Fruit fly (Drosophila melanogaster) whole organism, embryonic: Measurements from ENCODE around the gene CG32371.

Experiments
- CG10654 ChIP-seq: fragments of 200-800 bp; sonication (Bioruptor generic); optimal IDR thresholded peaks from 2 replicates; lab custom pipeline; 2016; ENCODE audit warnings: missing biosample characterization, missing genetic modification characterization
- CG11560 ChIP-seq: fragments of 200-800 bp; sonication (Bioruptor generic); IDR thresholded peaks from 3 replicates; pipeline ENCODE4 v1.3.6; 2022; ENCODE audit warnings: missing biosample characterization, missing genetic modification characterization
- CG1233 ChIP-seq: fragments of 200-800 bp; sonication (Bioruptor generic); optimal IDR thresholded peaks from 4 replicates; lab custom pipeline; 2018; ENCODE audit warnings: missing biosample characterization, mild to moderate bottlenecking, missing genetic modification characterization
- CG13775 ChIP-seq: fragments of 200-800 bp; sonication (Bioruptor generic); optimal IDR thresholded peaks from 3 replicates; lab custom pipeline; 2017; ENCODE audit warnings: missing biosample characterization, mild to moderate bottlenecking, missing genetic modification characterization
- CG13894 ChIP-seq: fragments of 200-800 bp; sonication (Bioruptor generic); optimal IDR thresholded peaks from 3 replicates; lab custom pipeline; 2018; ENCODE audit warnings: missing biosample characterization, mild to moderate bottlenecking, missing genetic modification characterization, moderate library complexity
- CG15514 ChIP-seq: fragments of 200-800 bp; sonication (Bioruptor generic); optimal IDR thresholded peaks from 3 replicates; lab custom pipeline; 2017; ENCODE audit warnings: missing biosample characterization, missing genetic modification characterization, mild to moderate bottlenecking, moderate library complexity, missing genetic modification reagents
- CG17568 ChIP-seq: fragments of 200-800 bp; sonication (Bioruptor generic); optimal IDR thresholded peaks from 2 replicates; lab custom pipeline; 2018; ENCODE audit warnings: missing biosample characterization, mild to moderate bottlenecking, missing genetic modification characterization, moderate library complexity
- CG1832 ChIP-seq: fragments of 200-800 bp; sonication (Bioruptor generic); optimal IDR thresholded peaks from 2 replicates; lab custom pipeline; 2017; ENCODE audit warnings: missing biosample characterization, mild to moderate bottlenecking, missing genetic modification characterization, inconsistent platforms
- CG18619 ChIP-seq: fragments of 200-800 bp; sonication (Bioruptor generic); optimal IDR thresholded peaks from 3 replicates; lab custom pipeline; 2017; ENCODE audit warnings: missing biosample characterization, mild to moderate bottlenecking, missing genetic modification characterization
- CG2875 ChIP-seq: fragments of 200-800 bp; sonication (Bioruptor generic); optimal IDR thresholded peaks from 2 replicates; lab custom pipeline; 2017; ENCODE audit warnings: missing biosample characterization, mild to moderate bottlenecking, missing genetic modification characterization, missing genetic modification reagents
- CG31388 ChIP-seq: fragments of 200-800 bp; sonication (Bioruptor generic); optimal IDR thresholded peaks from 2 replicates; lab custom pipeline; 2016; ENCODE audit warnings: missing biosample characterization, missing genetic modification characterization
- CG7987 ChIP-seq: fragments of 200-800 bp; sonication (Bioruptor generic); optimal IDR thresholded peaks from 2 replicates; lab custom pipeline; 2018; ENCODE audit warnings: missing biosample characterization, mild to moderate bottlenecking, missing genetic modification characterization, moderate library complexity
- CG8290 ChIP-seq, 3 experiments: fragments of 200-800 bp; sonication (Bioruptor generic); optimal IDR thresholded peaks; 2 replicates each; lab custom pipeline; 2016 to 2019; ENCODE audit warnings: missing biosample characterization in 3 of 3, missing genetic modification characterization in 3 of 3, mild to moderate bottlenecking in 2 of 3, moderate library complexity in 1 of 3
- CG8359 ChIP-seq: fragments of 200-800 bp; sonication (Bioruptor generic); optimal IDR thresholded peaks from 2 replicates; lab custom pipeline; 2017; ENCODE audit warnings: missing biosample characterization, mild to moderate bottlenecking, missing genetic modification characterization, borderline replicate concordance
- CHES-1-like ChIP-seq: fragments of 200-800 bp; sonication (Bioruptor generic); optimal IDR thresholded peaks from 2 replicates; lab custom pipeline; 2016; ENCODE audit warnings: missing biosample characterization, missing genetic modification characterization
- ERR ChIP-seq: fragments of 200-800 bp; sonication (Bioruptor generic); optimal IDR thresholded peaks from 2 replicates; lab custom pipeline; 2016; ENCODE audit warnings: missing biosample characterization, missing genetic modification characterization
- GATAe ChIP-seq: fragments of 200-800 bp; sonication (Bioruptor generic); conservative IDR thresholded peaks from 2 replicates; pipeline ENCODE4 v1.3.6; 2022; ENCODE audit warnings: missing biosample characterization, missing genetic modification characterization
- NC2α ChIP-seq: fragments of 200-800 bp; sonication (Bioruptor generic); optimal IDR thresholded peaks from 2 replicates; lab custom pipeline; 2016; ENCODE audit warnings: missing biosample characterization, missing genetic modification characterization
- NC2β ChIP-seq: fragments of 200-800 bp; sonication (Bioruptor generic); optimal IDR thresholded peaks from 2 replicates; lab custom pipeline; 2016; ENCODE audit warnings: missing biosample characterization, missing genetic modification characterization
- Sin3A ChIP-seq: fragments of >200 bp; optimal IDR thresholded peaks from 2 replicates; lab custom pipeline; 2018
- TFAM ChIP-seq: fragments of 200-800 bp; sonication (Bioruptor generic); optimal IDR thresholded peaks from 2 replicates; lab custom pipeline; 2017; ENCODE audit warnings: missing biosample characterization, missing genetic modification characterization, inconsistent platforms
- YL-1 ChIP-seq: fragments of 200-800 bp; sonication (Bioruptor generic); optimal IDR thresholded peaks from 3 replicates; lab custom pipeline; 2017; ENCODE audit warnings: missing biosample characterization, mild to moderate bottlenecking, missing genetic modification characterization
- bab2 ChIP-seq: fragments of 200-800 bp; sonication (Bioruptor generic); optimal IDR thresholded peaks from 2 replicates; lab custom pipeline; 2016; ENCODE audit warnings: missing biosample characterization, missing genetic modification characterization
- br ChIP-seq: fragments of >200 bp; optimal IDR thresholded peaks from 2 replicates; lab custom pipeline; 2017
- chinmo ChIP-seq: fragments of 200-800 bp; sonication (Bioruptor generic); IDR thresholded peaks from 4 replicates; pipeline ENCODE4 v1.3.6; 2022; ENCODE audit warnings: missing biosample characterization, missing genetic modification characterization; ENCODE audit not compliant: partially characterized antibody
- dmrt99B ChIP-seq: fragments of 200-800 bp; sonication (Bioruptor generic); optimal IDR thresholded peaks from 2 replicates; lab custom pipeline; 2018; ENCODE audit warnings: missing biosample characterization, mild to moderate bottlenecking, missing genetic modification characterization, moderate library complexity
- fru ChIP-seq: fragments of >200 bp; optimal IDR thresholded peaks from 2 replicates; lab custom pipeline; 2017
- gcm2 ChIP-seq: fragments of 200-800 bp; sonication (Bioruptor generic); optimal IDR thresholded peaks from 2 replicates; lab custom pipeline; 2016; ENCODE audit warnings: missing biosample characterization, missing genetic modification characterization
- gro ChIP-seq: fragments of 200-800 bp; sonication (Bioruptor generic); optimal IDR thresholded peaks from 2 replicates; lab custom pipeline; 2016; ENCODE audit warnings: missing biosample characterization, missing genetic modification characterization
- mam ChIP-seq: fragments of 200-800 bp; sonication (Bioruptor generic); optimal IDR thresholded peaks from 3 replicates; lab custom pipeline; 2016; ENCODE audit warnings: missing biosample characterization, missing genetic modification characterization
- nau ChIP-seq: fragments of 200-800 bp; sonication (Bioruptor generic); optimal IDR thresholded peaks from 3 replicates; lab custom pipeline; 2017; ENCODE audit warnings: missing biosample characterization, mild to moderate bottlenecking, missing genetic modification characterization, missing genetic modification reagents
- oc ChIP-seq: fragments of 200-800 bp; sonication (Bioruptor generic); optimal IDR thresholded peaks from 2 replicates; lab custom pipeline; 2018; ENCODE audit warnings: missing biosample characterization, mild to moderate bottlenecking, missing genetic modification characterization, moderate library complexity
- pros ChIP-seq: fragments of 200-800 bp; sonication (Bioruptor generic); optimal IDR thresholded peaks from 3 replicates; lab custom pipeline; 2019; ENCODE audit warnings: missing biosample characterization, mild to moderate bottlenecking, missing genetic modification characterization, moderate library complexity
- run ChIP-seq: fragments of 200-800 bp; sonication (Bioruptor generic); optimal IDR thresholded peaks from 3 replicates; lab custom pipeline; 2018; ENCODE audit warnings: missing biosample characterization, mild to moderate bottlenecking, missing genetic modification characterization
- salm ChIP-seq: fragments of 200-800 bp; sonication (Bioruptor generic); optimal IDR thresholded peaks from 2 replicates; lab custom pipeline; 2018; ENCODE audit warnings: missing biosample characterization, mild to moderate bottlenecking, missing genetic modification characterization
- sd ChIP-seq: fragments of 200-800 bp; sonication (Bioruptor generic); optimal IDR thresholded peaks from 3 replicates; lab custom pipeline; 2018; ENCODE audit warnings: missing biosample characterization, mild to moderate bottlenecking, missing genetic modification characterization, moderate library complexity
- sqz ChIP-seq: fragments of 200-800 bp; sonication (Bioruptor generic); optimal IDR thresholded peaks from 3 replicates; lab custom pipeline; 2018; ENCODE audit warnings: missing biosample characterization, mild to moderate bottlenecking, missing genetic modification characterization
- tio ChIP-seq: fragments of 200-800 bp; sonication (Bioruptor generic); optimal IDR thresholded peaks from 2 replicates; lab custom pipeline; 2017; ENCODE audit warnings: missing biosample characterization, missing genetic modification characterization, inconsistent platforms
- vvl ChIP-seq: fragments of 200-800 bp; sonication (Bioruptor generic); IDR thresholded peaks from 2 replicates; pipeline ENCODE4 v1.3.6; 2022; ENCODE audit warnings: missing biosample characterization, missing genetic modification characterization
- z ChIP-seq: fragments of 200-800 bp; sonication (Bioruptor generic); IDR thresholded peaks from 3 replicates; pipeline ENCODE4 v1.3.6; 2022; ENCODE audit warnings: missing biosample characterization, missing genetic modification characterization

CG32371 gene

dm6 chr3L:7741953-7742352 is 26.2 kb downstream of the CG32371 start (continued):
- TF ChIP-seq NC2α: no peak
- TF ChIP-seq CG2875 (GFP tag; lab: Kevin White, UChicago): no peak
- TF ChIP-seq TFAM (GFP tag; lab: Kevin White, UChicago): no peak
- TF ChIP-seq oc (tag; lab: Kevin White, UChicago): peak; percentile 76
- peak; percentile 37 for TF ChIP-seq sd (tag; lab: Kevin White, UChicago)
- no peak for TF ChIP-seq YL-1
- TF ChIP-seq CHES-1-like (GFP tag; lab: Kevin White, UChicago): no peak
- no peak for TF ChIP-seq pros (GFP tag; lab: Kevin White, UChicago)
- no peak for TF ChIP-seq CG1233 (GFP tag; lab: Kevin White, UChicago)
- TF ChIP-seq mam (GFP tag; lab: Kevin White, UChicago): no peak
- no peak for TF ChIP-seq gro
- peak; percentile 84 for TF ChIP-seq CG13894 (tag; lab: Kevin White, UChicago)
- TF ChIP-seq CG11560 (tag; lab: Robert Waterston, UW): no peak
- TF ChIP-seq Sin3A: no peak
- TF ChIP-seq br (lab: Kevin White, UChicago): no peak
- no peak for TF ChIP-seq GATAe
- TF ChIP-seq gcm2 (GFP tag; lab: Kevin White, UChicago): no peak
- TF ChIP-seq CG13775: no peak
- no peak for TF ChIP-seq fru (lab: Kevin White, UChicago)
- no peak for TF ChIP-seq bab2 (GFP tag; lab: Kevin White, UChicago)
- TF ChIP-seq NC2β (GFP tag; lab: Kevin White, UChicago): no peak
- no peak for TF ChIP-seq salm (tag; lab: Kevin White, UChicago)
- no peak for TF ChIP-seq CG15514 (GFP tag; lab: Kevin White, UChicago)
- no peak for TF ChIP-seq CG17568
- no peak for TF ChIP-seq tio
- TF ChIP-seq chinmo (GFP tag; lab: Robert Waterston, UW): 0 out of 4 replicates have a peak, but pooled peaks have one; percentile 54
- TF ChIP-seq CG1832: no peak
- no peak for TF ChIP-seq dmrt99B (tag; lab: Kevin White, UChicago)
- TF ChIP-seq CG10654 (GFP tag; lab: Kevin White, UChicago): no peak
- peak; percentile 21 for TF ChIP-seq CG8290 (GFP tag; optimal IDR thresholded peaks at IDR 0.05; lab: Kevin White, UChicago)
- TF ChIP-seq CG8290 (tag; optimal IDR thresholded peaks at IDR 0.05; lab: Kevin White, UChicago): no peak
- TF ChIP-seq z (GFP tag; lab: Robert Waterston, UW): no peak

dm6 chr3L:7732141-7732748 is 35.9 kb downstream of the CG32371 start, which contains the start of gene CG8492:
TSS of gene CG8492 (minus strand) at chr3L:7732191.
- TF ChIP-seq nau (GFP tag; lab: Kevin White, UChicago) (no peak), CG8359 (peak; percentile 98), CG7987 (GFP tag; lab: Kevin White, UChicago) (no peak), CG31388 (no peak), sqz (GFP tag; lab: Kevin White, UChicago) (peak; percentile 43), vvl (GFP tag; lab: Robert Waterston, UW) (peak; percentile 53; the same call in 1 of the 2 replicates), ERR (GFP tag; lab: Kevin White, UChicago) (no peak), chinmo (GFP tag; lab: Robert Waterston, UW) (peak; percentile 63; the same call in 2 of the 4 replicates), CG18619 (GFP tag; lab: Kevin White, UChicago) (no peak), run (tag; lab: Kevin White, UChicago) (no peak)
